Worm (Caenorhabditis elegans) whole organism, late embryonic: ENCODE measurements around the gene F40A3.2.

Experiments
- C08G9.2 ChIP-seq: sonication (generic microtip); optimal IDR thresholded peaks from 2 replicates; lab custom pipeline; 2016; ENCODE audit warnings: mild to moderate bottlenecking, missing genetic modification characterization, moderate library complexity, missing compliant biosample characterization
- C38D4.7 ChIP-seq: fragments of 200-800 bp; sonication (Bioruptor generic); optimal IDR thresholded peaks from 2 replicates; lab custom pipeline; 2018; ENCODE audit warnings: mild to moderate bottlenecking, missing genetic modification characterization, moderate library complexity, missing compliant biosample characterization
- F13H6.1 ChIP-seq: sonication (generic microtip); optimal IDR thresholded peaks from 2 replicates; lab custom pipeline; 2016; ENCODE audit warnings: missing genetic modification characterization, missing compliant biosample characterization
- T23F11.4 ChIP-seq: fragments of 200-800 bp; sonication (Bioruptor generic); optimal IDR thresholded peaks from 2 replicates; lab custom pipeline; 2018; ENCODE audit warnings: mild to moderate bottlenecking, missing genetic modification characterization, missing compliant biosample characterization
- Y22D7AL.16 ChIP-seq: sonication (generic microtip); optimal IDR thresholded peaks from 2 replicates; lab custom pipeline; 2016; ENCODE audit warnings: missing genetic modification characterization, missing compliant biosample characterization
- ceh-18 ChIP-seq: sonication (generic microtip); optimal IDR thresholded peaks from 2 replicates; lab custom pipeline; 2016; ENCODE audit warnings: missing genetic modification characterization, missing compliant biosample characterization
- ceh-2 ChIP-seq: sonication (generic microtip); optimal IDR thresholded peaks from 2 replicates; lab custom pipeline; 2016; ENCODE audit warnings: missing genotype, missing genetic modification characterization, missing compliant biosample characterization
- ceh-30 ChIP-seq: fragments of 150-350 bp; optimal IDR thresholded peaks from 2 replicates; lab custom pipeline; 2014; ENCODE audit warnings: missing biosample characterization, missing genetic modification characterization
- ceh-31 ChIP-seq: sonication (generic microtip); optimal IDR thresholded peaks from 2 replicates; lab custom pipeline; 2016; ENCODE audit warnings: missing genetic modification characterization, missing compliant biosample characterization
- ceh-45 ChIP-seq: fragments of 200-800 bp; sonication (Bioruptor generic); IDR thresholded peaks from 2 replicates; pipeline ENCODE4 v1.3.6; 2022; ENCODE audit warnings: missing genetic modification reagents, missing genetic modification characterization, missing compliant biosample characterization
- ceh-9 ChIP-seq: sonication (generic microtip); optimal IDR thresholded peaks from 2 replicates; lab custom pipeline; 2016; ENCODE audit warnings: mild to moderate bottlenecking, missing genetic modification characterization, inconsistent platforms, missing compliant biosample characterization
- che-1 ChIP-seq: sonication (generic microtip); optimal IDR thresholded peaks from 2 replicates; lab custom pipeline; 2016; ENCODE audit warnings: mild to moderate bottlenecking, missing genetic modification characterization, missing compliant biosample characterization
- dmd-4 ChIP-seq: sonication (generic microtip); optimal IDR thresholded peaks from 2 replicates; lab custom pipeline; 2016; ENCODE audit warnings: borderline replicate concordance, missing genetic modification characterization, missing compliant biosample characterization
- elt-4 ChIP-seq: sonication (generic microtip); optimal IDR thresholded peaks from 2 replicates; lab custom pipeline; 2016; ENCODE audit warnings: missing genetic modification characterization, missing compliant biosample characterization
- fax-1 ChIP-seq: sonication (generic microtip); optimal IDR thresholded peaks from 2 replicates; lab custom pipeline; 2016; ENCODE audit warnings: missing genotype, missing genetic modification characterization, missing compliant biosample characterization
- fkh-10 ChIP-seq: fragments of 150-350 bp; optimal IDR thresholded peaks from 2 replicates; lab custom pipeline; 2014; ENCODE audit warnings: missing biosample characterization, missing genetic modification reagents, missing genetic modification characterization
- gmeb-2 ChIP-seq: sonication (generic microtip); optimal IDR thresholded peaks from 2 replicates; lab custom pipeline; 2016; ENCODE audit warnings: missing genetic modification characterization, inconsistent platforms, missing compliant biosample characterization
- hlh-13 ChIP-seq: fragments of 200-800 bp; sonication (Bioruptor generic); optimal IDR thresholded peaks from 2 replicates; lab custom pipeline; 2018; ENCODE audit warnings: mild to moderate bottlenecking, missing genetic modification characterization, missing compliant biosample characterization
- hlh-6 ChIP-seq: sonication (generic microtip); optimal IDR thresholded peaks from 2 replicates; lab custom pipeline; 2016; ENCODE audit warnings: missing genotype, missing genetic modification characterization, missing compliant biosample characterization
- lim-6 ChIP-seq: sonication (generic microtip); optimal IDR thresholded peaks from 2 replicates; lab custom pipeline; 2016; ENCODE audit warnings: missing genetic modification characterization, missing compliant biosample characterization
- lin-11 ChIP-seq: fragments of 200-800 bp; sonication (Bioruptor generic); optimal IDR thresholded peaks from 2 replicates; lab custom pipeline; 2018; ENCODE audit warnings: mild to moderate bottlenecking, missing genetic modification characterization, missing compliant biosample characterization
- nfya-1 ChIP-seq: sonication (generic microtip); optimal IDR thresholded peaks from 2 replicates; lab custom pipeline; 2017; ENCODE audit warnings: missing genetic modification characterization, mild to moderate bottlenecking, missing compliant biosample characterization, antibody characterized with exemption, moderate library complexity
- nhr-232 ChIP-seq: sonication (generic microtip); optimal IDR thresholded peaks from 2 replicates; lab custom pipeline; 2016; ENCODE audit warnings: missing genetic modification characterization, missing compliant biosample characterization
- npax-4 ChIP-seq: sonication (generic microtip); optimal IDR thresholded peaks from 2 replicates; lab custom pipeline; 2016; ENCODE audit warnings: missing genetic modification characterization, missing compliant biosample characterization
- odd-2 ChIP-seq: sonication (generic microtip); optimal IDR thresholded peaks from 2 replicates; lab custom pipeline; 2017; ENCODE audit warnings: antibody characterized with exemption, mild to moderate bottlenecking, missing genetic modification characterization, missing compliant biosample characterization
- pag-3 ChIP-seq: sonication (generic microtip); optimal IDR thresholded peaks from 2 replicates; lab custom pipeline; 2016; ENCODE audit warnings: missing compliant biosample characterization, missing genetic modification characterization, borderline replicate concordance
- pax-1 ChIP-seq: fragments of 150-350 bp; optimal IDR thresholded peaks from 2 replicates; lab custom pipeline; 2014; ENCODE audit warnings: missing biosample characterization, missing genetic modification characterization
- pros-1 ChIP-seq: fragments of 150-350 bp; optimal IDR thresholded peaks from 2 replicates; lab custom pipeline; 2014; ENCODE audit warnings: missing biosample characterization, missing genetic modification reagents, missing genetic modification characterization
- sox-2 ChIP-seq: fragments of 200-800 bp; sonication (Bioruptor generic); IDR thresholded peaks from 2 replicates; pipeline ENCODE4 v1.3.6; 2022; ENCODE audit warnings: missing genetic modification reagents, missing genetic modification characterization, missing compliant biosample characterization
- sox-4 ChIP-seq: sonication (generic microtip); optimal IDR thresholded peaks from 2 replicates; lab custom pipeline; 2017; ENCODE audit warnings: mild to moderate bottlenecking, missing genetic modification characterization, inconsistent platforms, missing compliant biosample characterization
- syd-9 ChIP-seq: sonication (generic microtip); optimal IDR thresholded peaks from 2 replicates; lab custom pipeline; 2016; ENCODE audit warnings: mild to moderate bottlenecking, missing genetic modification characterization, moderate library complexity, missing compliant biosample characterization
- tbx-2 ChIP-seq: sonication (generic microtip); optimal IDR thresholded peaks from 2 replicates; lab custom pipeline; 2016; ENCODE audit warnings: missing genetic modification characterization, missing compliant biosample characterization
- tbx-7 ChIP-seq: sonication (generic microtip); optimal IDR thresholded peaks from 2 replicates; lab custom pipeline; 2016; ENCODE audit warnings: missing genotype, missing genetic modification characterization, missing compliant biosample characterization
- ttx-3 ChIP-seq: sonication (generic microtip); optimal IDR thresholded peaks from 2 replicates; lab custom pipeline; 2016; ENCODE audit warnings: missing genetic modification reagents, missing genetic modification characterization, missing compliant biosample characterization
- unc-3 ChIP-seq, 2 experiments: fragments of 200-800 bp in 1 of 2; sonication (Bioruptor generic) in 1 of 2; sonication (generic microtip) in 1 of 2; conservative IDR thresholded peaks in 1 of 2; optimal IDR thresholded peaks in 1 of 2; 2 replicates each; pipeline versions ENCODE4 v1.3.6 to Lab custom; 2016 to 2022; ENCODE audit warnings: missing compliant biosample characterization in 2 of 2, missing genetic modification characterization in 2 of 2, missing genetic modification reagents in 1 of 2
- unc-42 ChIP-seq: sonication (generic microtip); optimal IDR thresholded peaks from 2 replicates; lab custom pipeline; 2016; ENCODE audit warnings: missing genotype, missing genetic modification characterization, missing compliant biosample characterization
- unc-55 ChIP-seq: sonication (generic microtip); optimal IDR thresholded peaks from 2 replicates; lab custom pipeline; 2017; ENCODE audit warnings: missing biosample characterization, missing genetic modification reagents, missing genetic modification characterization
- unc-86 ChIP-seq: sonication (generic microtip); optimal IDR thresholded peaks from 2 replicates; lab custom pipeline; 2016; ENCODE audit warnings: missing genetic modification characterization, missing compliant biosample characterization
- zip-5 ChIP-seq: sonication (generic microtip); optimal IDR thresholded peaks from 2 replicates; lab custom pipeline; 2016; ENCODE audit warnings: missing genetic modification characterization, missing compliant biosample characterization

F40A3.2 gene

ce11 chrV:7863020-7863523, 15.6 kb upstream of the F40A3.2 start, which contains the start of gene C37C3.10:
C37C3.10 (minus strand) TSS chrV:7863070.
- TF ChIP-seq gmeb-2 (tag; lab: Kevin White, UChicago) (no peak), ttx-3 (tag; lab: Kevin White, UChicago) (no peak), ceh-31 (no peak), nhr-232 (tag; lab: Kevin White, UChicago) (no peak), sox-4 (no peak), hlh-6 (no peak), elt-4 (tag; lab: Kevin White, UChicago) (no peak), hlh-13 (GFP tag; lab: Kevin White, UChicago) (no peak), odd-2 (tag; lab: Kevin White, UChicago) (no peak), ceh-45 (GFP tag; lab: Robert Waterston, UW) (no peak), F13H6.1 (tag; lab: Kevin White, UChicago) (no peak), ceh-30 (no peak)

- TF ChIP-seq fax-1 (tag; lab: Kevin White, UChicago) (no peak), Y22D7AL.16 (tag; lab: Kevin White, UChicago) (no peak), T23F11.4 (GFP tag; lab: Kevin White, UChicago) (no peak), pros-1 (no peak), pag-3 (tag; lab: Kevin White, UChicago) (no peak), unc-55 (GFP tag; lab: Kevin White, UChicago) (no peak), C08G9.2 (tag; lab: Kevin White, UChicago) (no peak), tbx-2 (tag; lab: Kevin White, UChicago) (no peak), tbx-7 (tag; lab: Kevin White, UChicago) (no peak)
Observed at ce11 chrV:7864663-7865062, 14.1 kb upstream of the F40A3.2 start, which contains the start of gene C37C3.11. C37C3.11 (minus strand) TSS chrV:7864763.

- TF ChIP-seq pag-3 (tag; lab: Kevin White, UChicago) (no peak), lim-6 (tag; lab: Kevin White, UChicago) (no peak), zip-5 (tag; lab: Kevin White, UChicago) (no peak), nfya-1 (tag; lab: Kevin White, UChicago) (no peak)
Observed at ce11 chrV:7870707-7871106, 8.0 kb upstream of the F40A3.2 start, which contains the start of gene nipi-4. nipi-4 (minus strand) TSS chrV:7870807.

- no peak for TF ChIP-seq dmd-4
- TF ChIP-seq odd-2 (tag; lab: Kevin White, UChicago): no peak
- no peak for TF ChIP-seq sox-2 (GFP tag; lab: Robert Waterston, UW)
- TF ChIP-seq tbx-2 (tag; lab: Kevin White, UChicago): no peak
- TF ChIP-seq fkh-10: peak; percentile 16
- TF ChIP-seq unc-42 (tag; lab: Kevin White, UChicago): peak; percentile 96
- no peak for TF ChIP-seq unc-86 (tag; lab: Kevin White, UChicago)
- no peak for TF ChIP-seq pax-1 (tag; lab: Kevin White, UChicago)
- no peak for TF ChIP-seq C08G9.2 (tag; lab: Kevin White, UChicago)
- TF ChIP-seq elt-4 (tag; lab: Kevin White, UChicago): no peak
Observed at ce11 chrV:7872945-7873344, 5.8 kb upstream of the F40A3.2 start.

- no peak for TF ChIP-seq unc-3 (GFP tag; conservative IDR thresholded peaks at IDR 0.05; lab: Robert Waterston, UW)
- no peak for TF ChIP-seq unc-3 (tag; optimal IDR thresholded peaks at IDR 0.05; lab: Kevin White, UChicago)
- no peak for TF ChIP-seq ceh-2
- TF ChIP-seq sox-2 (GFP tag; lab: Robert Waterston, UW): no peak
- no peak for TF ChIP-seq elt-4 (tag; lab: Kevin White, UChicago)
- TF ChIP-seq tbx-7 (tag; lab: Kevin White, UChicago): no peak
- TF ChIP-seq C38D4.7 (GFP tag; lab: Kevin White, UChicago): no peak
- no peak for TF ChIP-seq che-1 (tag; lab: Kevin White, UChicago)
- TF ChIP-seq ceh-30: no peak
- no peak for TF ChIP-seq npax-4 (tag; lab: Kevin White, UChicago)
- TF ChIP-seq ceh-9 (tag; lab: Kevin White, UChicago): no peak
- no peak for TF ChIP-seq lin-11 (tag; lab: Kevin White, UChicago)
- TF ChIP-seq hlh-13 (GFP tag; lab: Kevin White, UChicago): no peak
- no peak for TF ChIP-seq ceh-18
- no peak for TF ChIP-seq syd-9
Observed at ce11 chrV:7875456-7875855, 3.3 kb upstream of the F40A3.2 start, which contains the start of gene F40A3.4. F40A3.4 (plus strand) TSS chrV:7875756.
